Worm (Caenorhabditis elegans) whole organism, L1 larva: ENCODE results near the gene sri-6.

ENCODE experiments used
- C16A3.4 ChIP-seq: fragments of 150-350 bp; optimal IDR thresholded peaks from 2 replicates; lab custom pipeline; 2014; ENCODE audit warnings: missing biosample characterization, missing genetic modification characterization
- C34B4.2 ChIP-seq: sonication (generic microtip); optimal IDR thresholded peaks from 2 replicates; lab custom pipeline; 2017; ENCODE audit warnings: mild to moderate bottlenecking, missing genetic modification characterization, missing compliant biosample characterization
- F16B12.6 ChIP-seq: fragments of 150-350 bp; optimal IDR thresholded peaks from 2 replicates; lab custom pipeline; 2014; ENCODE audit warnings: missing biosample characterization, missing genetic modification characterization
- Y116A8C.19 ChIP-seq: sonication (generic microtip); optimal IDR thresholded peaks from 2 replicates; lab custom pipeline; 2016; ENCODE audit warnings: missing compliant biosample characterization, missing genetic modification characterization, borderline replicate concordance
- aly-2 ChIP-seq: fragments of 150-350 bp; optimal IDR thresholded peaks from 2 replicates; lab custom pipeline; 2014; ENCODE audit warnings: missing biosample characterization, missing genetic modification characterization
- ama-1 ChIP-seq: fragments of 150-350 bp; optimal IDR thresholded peaks from 2 replicates; lab custom pipeline; 2014
- ceh-88 ChIP-seq: fragments of 200-800 bp; sonication (Bioruptor generic); IDR thresholded peaks from 2 replicates; pipeline ENCODE4 v1.3.6; 2022; ENCODE audit warnings: missing genetic modification characterization, missing compliant biosample characterization
- ceh-90 ChIP-seq: sonication (generic microtip); optimal IDR thresholded peaks from 2 replicates; lab custom pipeline; 2016; ENCODE audit warnings: missing genetic modification characterization, missing compliant biosample characterization
- dpl-1 ChIP-seq, 3 experiments: fragments of 150-350 bp in 2 of 3; sonication (generic microtip) in 1 of 3; optimal IDR thresholded peaks; 2 replicates each; lab custom pipeline; 2014 to 2017; ENCODE audit warnings: missing biosample characterization in 3 of 3, missing genetic modification characterization in 3 of 3, missing genetic modification reagents in 3 of 3
- dsc-1 ChIP-seq: sonication (generic microtip); optimal IDR thresholded peaks from 2 replicates; lab custom pipeline; 2016; ENCODE audit warnings: mild to moderate bottlenecking, missing genetic modification characterization, missing compliant biosample characterization
- efl-1 ChIP-seq, 4 experiments: fragments of 150-350 bp; optimal IDR thresholded peaks in 3 of 4; peaks in 1 of 4; 1 replicate in 1 of 4; 2 replicates in 3 of 4; lab custom pipeline; 2014; ENCODE audit warnings: missing biosample characterization in 2 of 4, missing genetic modification characterization in 2 of 4, missing genetic modification reagents in 2 of 4
- efl-3 ChIP-seq: fragments of 200-800 bp; sonication (Bioruptor generic); optimal IDR thresholded peaks from 2 replicates; lab custom pipeline; 2018; ENCODE audit warnings: mild to moderate bottlenecking, missing genetic modification characterization, missing compliant biosample characterization
- egl-27 ChIP-seq, 2 experiments: fragments of 150-350 bp in 1 of 2; sonication (generic microtip); optimal IDR thresholded peaks; 3 replicates each; lab custom pipeline; 2017 to 2018; ENCODE audit warnings: missing biosample characterization in 2 of 2, missing genetic modification characterization in 2 of 2, missing genetic modification reagents in 2 of 2
- fkh-10 ChIP-seq: sonication (generic microtip); optimal IDR thresholded peaks from 2 replicates; lab custom pipeline; 2017; ENCODE audit warnings: missing biosample characterization, missing genetic modification reagents, missing genetic modification characterization
- fkh-4 ChIP-seq: sonication (generic microtip); optimal IDR thresholded peaks from 2 replicates; lab custom pipeline; 2016; ENCODE audit warnings: missing compliant biosample characterization, missing genetic modification characterization, borderline replicate concordance
- fos-1 ChIP-seq: fragments of 150-350 bp; optimal IDR thresholded peaks from 2 replicates; lab custom pipeline; 2014; ENCODE audit warnings: missing biosample characterization, missing genetic modification characterization
- hlh-17 ChIP-seq: fragments of 200-800 bp; sonication (Bioruptor generic); optimal IDR thresholded peaks from 2 replicates; lab custom pipeline; 2018; ENCODE audit warnings: missing genetic modification characterization, mild to moderate bottlenecking, missing compliant biosample characterization, moderate library complexity, borderline replicate concordance
- hlh-4 ChIP-seq: sonication (generic microtip); optimal IDR thresholded peaks from 2 replicates; lab custom pipeline; 2016; ENCODE audit warnings: mild to moderate bottlenecking, missing genetic modification characterization, missing compliant biosample characterization
- irx-1 ChIP-seq: sonication (generic microtip); optimal IDR thresholded peaks from 2 replicates; lab custom pipeline; 2016; ENCODE audit warnings: missing genetic modification characterization, missing compliant biosample characterization
- isw-1 ChIP-seq: fragments of 200-800 bp; sonication (Bioruptor generic); IDR thresholded peaks from 2 replicates; pipeline ENCODE4 v1.3.6; 2022; ENCODE audit warnings: missing genetic modification characterization, missing compliant biosample characterization
- lin-35 ChIP-seq, 2 experiments: fragments of 150-350 bp; optimal IDR thresholded peaks; 2 replicates each; lab custom pipeline; 2014; ENCODE audit warnings: missing biosample characterization in 2 of 2, missing genetic modification characterization in 2 of 2, missing genetic modification reagents in 2 of 2
- lin-39 ChIP-seq: fragments of 150-350 bp; optimal IDR thresholded peaks from 2 replicates; lab custom pipeline; 2014; ENCODE audit warnings: missing biosample characterization, missing genetic modification reagents, missing genetic modification characterization
- lir-3 ChIP-seq: sonication (generic microtip); optimal IDR thresholded peaks from 2 replicates; lab custom pipeline; 2016; ENCODE audit warnings: mild to moderate bottlenecking, missing genetic modification characterization, moderate library complexity, missing compliant biosample characterization; ENCODE audit not compliant: poor library complexity
- lsy-2 ChIP-seq, 2 experiments: fragments of 150-350 bp; optimal IDR thresholded peaks; 2 replicates each; lab custom pipeline; 2014; ENCODE audit warnings: missing biosample characterization in 2 of 2, missing genetic modification characterization in 2 of 2
- mab-9 ChIP-seq: fragments of 200-800 bp; sonication (Bioruptor generic); IDR thresholded peaks from 2 replicates; pipeline ENCODE4 v1.3.6; 2022; ENCODE audit warnings: missing genetic modification reagents, missing genetic modification characterization, missing compliant biosample characterization
- mdl-1 ChIP-seq, 2 experiments: fragments of 150-350 bp; optimal IDR thresholded peaks; 2 replicates each; lab custom pipeline; 2014 to 2017; ENCODE audit warnings: missing biosample characterization in 2 of 2, missing genetic modification characterization in 2 of 2, inconsistent platforms in 1 of 2
- mef-2 ChIP-seq: fragments of 150-350 bp; optimal IDR thresholded peaks from 2 replicates; lab custom pipeline; 2014; ENCODE audit warnings: missing biosample characterization, missing genetic modification characterization
- mep-1 ChIP-seq: fragments of 150-350 bp; optimal IDR thresholded peaks from 2 replicates; lab custom pipeline; 2014; ENCODE audit warnings: missing biosample characterization, missing genetic modification characterization
- nhr-11 ChIP-seq: fragments of 150-350 bp; optimal IDR thresholded peaks from 2 replicates; lab custom pipeline; 2014; ENCODE audit warnings: missing biosample characterization, missing genetic modification characterization
- nhr-12 ChIP-seq: sonication (generic microtip); optimal IDR thresholded peaks from 2 replicates; lab custom pipeline; 2017; ENCODE audit warnings: missing biosample characterization, missing genetic modification characterization
- nhr-19 ChIP-seq: fragments of 200-800 bp; sonication (Bioruptor generic); conservative IDR thresholded peaks from 2 replicates; pipeline ENCODE4 v1.3.6; 2022; ENCODE audit warnings: missing genetic modification characterization, missing compliant biosample characterization
- nhr-20 ChIP-seq: sonication (generic microtip); optimal IDR thresholded peaks from 2 replicates; lab custom pipeline; 2016; ENCODE audit warnings: mild to moderate bottlenecking, missing genetic modification characterization, missing compliant biosample characterization
- nhr-71 ChIP-seq: sonication (generic microtip); optimal IDR thresholded peaks from 2 replicates; lab custom pipeline; 2016; ENCODE audit warnings: mild to moderate bottlenecking, missing genetic modification characterization, moderate library complexity, missing compliant biosample characterization
- nhr-76 ChIP-seq: sonication (generic microtip); optimal IDR thresholded peaks from 2 replicates; lab custom pipeline; 2017; ENCODE audit warnings: missing biosample characterization, missing genetic modification characterization
- nhr-77 ChIP-seq: fragments of 150-350 bp; optimal IDR thresholded peaks from 2 replicates; lab custom pipeline; 2014; ENCODE audit warnings: missing biosample characterization, missing genetic modification characterization
- nhr-84 ChIP-seq: sonication (generic microtip); optimal IDR thresholded peaks from 2 replicates; lab custom pipeline; 2017; ENCODE audit warnings: missing biosample characterization, missing genetic modification characterization
- nhr-85 ChIP-seq: sonication (generic microtip); peaks from one replicate; lab custom pipeline; 2016; ENCODE audit warnings: missing genetic modification characterization, inconsistent platforms, missing compliant biosample characterization
- pqm-1 ChIP-seq: sonication (generic microtip); optimal IDR thresholded peaks from 3 replicates; lab custom pipeline; 2017; ENCODE audit warnings: missing biosample characterization, missing genetic modification characterization
- skn-1 ChIP-seq: fragments of 150-350 bp; optimal IDR thresholded peaks from 2 replicates; lab custom pipeline; 2014; ENCODE audit warnings: missing biosample characterization, missing genetic modification characterization
- snpc-4 ChIP-seq: fragments of 150-350 bp; optimal IDR thresholded peaks from 2 replicates; lab custom pipeline; 2014; ENCODE audit warnings: missing biosample characterization, missing genetic modification characterization
- snu-23 ChIP-seq: sonication (generic microtip); optimal IDR thresholded peaks from 2 replicates; lab custom pipeline; 2016; ENCODE audit warnings: missing genetic modification characterization, missing compliant biosample characterization
- sup-37 ChIP-seq: fragments of 200-800 bp; sonication (Bioruptor generic); optimal IDR thresholded peaks from 2 replicates; lab custom pipeline; 2018; ENCODE audit warnings: mild to moderate bottlenecking, missing genetic modification characterization, missing compliant biosample characterization
- swsn-7 ChIP-seq: sonication (generic microtip); optimal IDR thresholded peaks from 2 replicates; lab custom pipeline; 2016; ENCODE audit warnings: missing genetic modification characterization, missing compliant biosample characterization
- tbx-2 ChIP-seq: sonication (generic microtip); optimal IDR thresholded peaks from 2 replicates; lab custom pipeline; 2016; ENCODE audit warnings: missing genetic modification characterization, missing compliant biosample characterization
- unc-30 ChIP-seq: sonication (generic microtip); optimal IDR thresholded peaks from 2 replicates; lab custom pipeline; 2017; ENCODE audit warnings: missing biosample characterization, missing genetic modification characterization
- zag-1 ChIP-seq: fragments of 150-350 bp; optimal IDR thresholded peaks from 2 replicates; lab custom pipeline; 2014; ENCODE audit warnings: missing biosample characterization, missing genetic modification characterization

sri-6 gene

DNA sequence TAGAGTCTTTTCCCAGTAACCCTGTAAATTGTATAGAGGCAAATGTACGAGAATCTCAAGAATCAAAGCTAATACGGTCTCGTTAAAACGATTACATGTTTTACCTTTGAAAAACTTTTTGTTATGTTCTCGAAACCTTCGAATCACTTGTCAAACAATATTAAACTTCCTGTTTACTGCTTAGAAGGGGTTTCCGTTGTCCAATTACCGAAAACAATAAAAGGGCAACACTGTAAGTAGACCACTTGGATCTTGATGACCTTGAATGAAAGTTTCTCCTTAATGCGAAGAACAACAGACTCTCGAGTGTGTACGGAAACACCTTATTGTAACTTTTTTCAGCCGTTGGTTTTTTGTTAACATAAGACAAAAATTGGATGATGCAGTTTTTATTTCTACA lies 15.1 kb downstream of the sri-6 start (continued):
- TF ChIP-seq lin-35 (GFP tag; optimal IDR thresholded peaks at IDR 0.05; lab: Kevin White, UChicago) (no peak), lsy-2 (tag; optimal IDR thresholded peaks at IDR 0.05; lab: Kevin White, UChicago) (no peak), sup-37 (no peak), zag-1 (tag; lab: Kevin White, UChicago) (no peak), nhr-19 (GFP tag; lab: Robert Waterston, UW) (no peak; the same call in 1 of the 2 replicates), nhr-12 (tag; lab: Kevin White, UChicago) (no peak), nhr-71 (tag; lab: Kevin White, UChicago) (peak; percentile 52), aly-2 (peak; percentile 44), efl-1 (optimal IDR thresholded peaks at IDR 0.05; lab: Kevin White, UChicago) (no peak), efl-1 (GFP tag; optimal IDR thresholded peaks at IDR 0.05 in 1 of 2; lab: Kevin White, UChicago) (no peak), C16A3.4 (no peak), Y116A8C.19 (no peak), isw-1 (GFP tag; lab: Robert Waterston, UW) (no peak), irx-1 (no peak), fkh-4 (tag; lab: Kevin White, UChicago) (no peak), hlh-17 (GFP tag; lab: Kevin White, UChicago) (no peak), F16B12.6 (tag; lab: Kevin White, UChicago) (no peak), snu-23 (peak; percentile 3), swsn-7 (tag; lab: Kevin White, UChicago) (no peak), skn-1 (tag; lab: Kevin White, UChicago) (no peak), ceh-88 (GFP tag; lab: Robert Waterston, UW) (no peak), nhr-76 (tag; lab: Kevin White, UChicago) (no peak), unc-30 (tag; lab: Kevin White, UChicago) (no peak), hlh-4 (tag; lab: Kevin White, UChicago) (no peak), ama-1 (lab: Kevin White, UChicago) (no peak), dsc-1 (tag; lab: Kevin White, UChicago) (no peak), nhr-84 (no peak), nhr-77 (tag; lab: Kevin White, UChicago) (no peak), mef-2 (tag; lab: Kevin White, UChicago) (no peak), mep-1 (tag; lab: Kevin White, UChicago) (no peak), dpl-1 (GFP tag; optimal IDR thresholded peaks at IDR 0.05; lab: Kevin White, UChicago) (no peak), tbx-2 (peak; percentile 46), mdl-1 (tag; optimal IDR thresholded peaks at IDR 0.05; lab: Kevin White, UChicago) (no peak), snpc-4 (tag; lab: Kevin White, UChicago) (no peak), nhr-85 (tag; lab: Kevin White, UChicago) (peak; percentile 90), pqm-1 (tag; lab: Kevin White, UChicago) (no peak), lin-39 (no peak), mab-9 (GFP tag; lab: Robert Waterston, UW) (no peak), egl-27 (tag; optimal IDR thresholded peaks at IDR 0.05; lab: Kevin White, UChicago) (peak in 1 of 2 experiments; percentile 2), ceh-90 (tag; lab: Kevin White, UChicago) (no peak), nhr-11 (no peak), nhr-20 (tag; lab: Kevin White, UChicago) (peak; percentile 31), efl-3 (no peak), lir-3 (tag; lab: Kevin White, UChicago) (no peak), C34B4.2 (tag; lab: Kevin White, UChicago) (no peak), fkh-10 (GFP tag; lab: Kevin White, UChicago) (no peak), fos-1 (tag; lab: Kevin White, UChicago) (no peak)
